Worm (Caenorhabditis elegans) whole organism, dauer: ENCODE data around the gene T23F11.2.

Experiments used
- unc-62 ChIP-seq: sonication (generic microtip); optimal IDR thresholded peaks from 2 replicates; lab custom pipeline; 2017; ENCODE audit warnings: missing biosample characterization, missing genetic modification reagents, missing genetic modification characterization

Gene T23F11.2

ce11 chrIII:4628165-4628564 lies 27.1 kb downstream of the T23F11.2 start, which contains the start of gene clec-151:
TSS of gene clec-151 (plus strand) at chrIII:4628465.
- no peak for TF ChIP-seq unc-62

- no peak for TF ChIP-seq unc-62
Measured at ce11 chrIII:4626148-4626922, 29.0 kb downstream of the T23F11.2 start.

ce11 chrIII:4622375-4623130 lies 32.7 kb downstream of the T23F11.2 start, which contains the start of gene lron-5:
TSS of gene lron-5 (plus strand) at chrIII:4623029.
- TF ChIP-seq unc-62, result no peak

DNA sequence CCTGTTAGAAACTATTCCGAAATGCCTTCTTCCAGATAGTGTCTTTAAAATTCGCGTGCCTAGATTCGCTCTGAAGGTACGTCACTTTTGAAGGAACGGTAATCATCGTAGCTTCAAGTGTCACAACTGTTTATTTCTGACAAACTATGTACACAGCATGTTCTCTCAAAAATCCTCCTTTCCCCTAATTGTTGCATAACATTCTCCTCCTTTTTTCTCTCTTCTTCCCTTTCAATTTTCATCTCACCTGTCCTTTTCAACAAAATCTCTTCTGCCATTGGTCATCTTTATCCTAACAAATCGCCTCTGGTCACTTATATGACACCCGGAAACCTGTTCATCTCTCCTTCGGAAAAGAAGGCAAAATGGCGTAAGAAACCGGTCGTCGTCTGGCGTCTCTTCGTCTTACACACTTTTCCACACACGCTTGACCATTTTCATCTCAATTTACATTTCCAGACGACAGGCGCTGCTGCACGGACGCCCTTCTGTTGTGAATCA lies 39.2 kb downstream of the T23F11.2 start, which contains the start of gene lips-3:
TSS of gene lips-3 (plus strand) at position 458 of the 501 bp plus-strand sequence.
- no peak for TF ChIP-seq unc-62

DNA sequence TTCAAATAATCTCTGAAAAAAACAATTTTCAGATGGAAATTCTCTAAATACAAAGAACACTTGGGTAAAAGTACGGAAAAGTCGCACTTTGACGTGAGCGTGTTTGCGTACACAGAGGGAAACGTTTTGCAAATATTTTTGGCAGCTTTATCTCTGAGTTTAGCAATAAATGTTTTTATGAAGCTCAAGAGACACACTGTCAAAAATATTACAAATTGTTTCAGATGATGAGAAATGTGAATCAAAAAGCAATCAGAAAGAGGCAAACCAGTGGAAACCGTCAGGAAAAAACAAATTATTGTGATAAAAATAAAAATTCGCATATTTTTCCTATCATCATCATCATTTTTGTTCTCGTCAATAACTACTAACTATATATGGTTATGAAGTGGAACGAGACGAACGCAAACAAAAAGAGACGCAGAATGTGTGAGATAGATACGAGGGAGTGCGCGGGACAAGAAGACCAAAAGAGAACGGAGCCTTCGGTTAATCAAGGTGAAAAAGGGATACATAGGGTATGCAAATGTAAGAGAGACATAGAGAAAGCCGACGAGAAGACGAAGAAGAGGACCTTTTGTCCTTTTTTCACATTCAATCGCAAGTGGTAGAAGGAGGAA lies 42.9 kb downstream of the T23F11.2 start, which contains the start of gene sel-2:
TSS of gene sel-2 (minus strand) at position 51 of the 620 bp plus-strand sequence.
- TF ChIP-seq unc-62, result no peak
